Worm (Caenorhabditis elegans) whole organism, L4/young adult: ENCODE results near the gene F47G9.6.
"Not testable (repeated sequence)": the region's sequence is repeated elsewhere in the genome, so short reads cannot be mapped to it uniquely, and the experiment has no call there.

Source experiments
- W03F9.2 ChIP-seq: fragments of 150-350 bp; optimal IDR thresholded peaks from 2 replicates; lab custom pipeline; 2014; ENCODE audit warnings: missing biosample characterization, missing genetic modification characterization
- dao-5 ChIP-seq: sonication (generic microtip); optimal IDR thresholded peaks from 2 replicates; lab custom pipeline; 2016; ENCODE audit warnings: missing genotype, missing genetic modification characterization, moderate library complexity, missing compliant biosample characterization
- him-1 ChIP-seq: sonication (generic microtip); optimal IDR thresholded peaks from 2 replicates; lab custom pipeline; 2016; ENCODE audit warnings: missing genotype, missing genetic modification reagents, missing genetic modification characterization, missing compliant biosample characterization

The F47G9.6 gene

DNA sequence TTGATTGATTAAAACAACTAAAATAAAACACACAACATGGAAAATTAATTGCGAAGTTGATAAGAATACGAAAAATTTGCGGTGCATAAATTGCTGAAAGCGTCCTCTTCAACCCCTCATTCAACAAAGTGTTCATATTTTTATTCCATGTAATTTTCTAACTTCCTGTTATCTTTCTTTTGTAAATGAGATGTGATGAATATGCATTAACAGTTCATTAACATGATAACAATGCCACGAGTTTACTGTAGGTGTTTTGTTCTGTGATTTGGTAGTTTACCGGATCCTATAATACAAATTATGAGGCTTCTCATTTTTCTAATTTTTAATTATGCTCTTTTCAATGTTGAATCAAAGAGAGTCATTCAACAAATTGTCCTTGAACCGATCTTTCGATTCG lies at the start of gene F47G9.6:
F47G9.6 (plus strand) TSS at position 301 of the 400 bp plus-strand sequence.
- TF ChIP-seq dao-5 (no peak), W03F9.2 (tag; lab: Kevin White, UChicago) (no peak), him-1 (no peak)

ce11 chrV:11279564-11279963 lies 49.6 kb upstream of the F47G9.6 start:
- TF ChIP-seq dao-5 = no peak
- no peak for TF ChIP-seq him-1
- no peak for TF ChIP-seq W03F9.2 (tag; lab: Kevin White, UChicago)

- TF ChIP-seq dao-5 (no peak), W03F9.2 (tag; lab: Kevin White, UChicago) (no peak), him-1 (no peak)
These were observed 47.6 kb upstream of the F47G9.6 start for ce11 chrV:11281414-11282209.

- TF ChIP-seq W03F9.2 (tag; lab: Kevin White, UChicago) (no peak), dao-5 (no peak), him-1 (no peak)
These were observed 46.9 kb upstream of the F47G9.6 start, which contains the start of gene gly-20 for ce11 chrV:11282272-11282671. TSS of gene gly-20 (plus strand) at chrV:11282572.

ce11 chrV:11286114-11286513 lies 43.1 kb upstream of the F47G9.6 start, which contains the start of gene C03E10.3:
TSS of gene C03E10.3 (plus strand) at chrV:11286414.
- TF ChIP-seq dao-5; him-1; W03F9.2 (tag; lab: Kevin White, UChicago): not testable (repeated sequence)

ce11 chrV:11290888-11291287 lies 38.3 kb upstream of the F47G9.6 start, which contains the start of gene C03E10.1:
TSS of gene C03E10.1 (plus strand) at chrV:11291188.
- no peak for TF ChIP-seq him-1
- no peak for TF ChIP-seq dao-5
- TF ChIP-seq W03F9.2 (tag; lab: Kevin White, UChicago) = no peak

DNA sequence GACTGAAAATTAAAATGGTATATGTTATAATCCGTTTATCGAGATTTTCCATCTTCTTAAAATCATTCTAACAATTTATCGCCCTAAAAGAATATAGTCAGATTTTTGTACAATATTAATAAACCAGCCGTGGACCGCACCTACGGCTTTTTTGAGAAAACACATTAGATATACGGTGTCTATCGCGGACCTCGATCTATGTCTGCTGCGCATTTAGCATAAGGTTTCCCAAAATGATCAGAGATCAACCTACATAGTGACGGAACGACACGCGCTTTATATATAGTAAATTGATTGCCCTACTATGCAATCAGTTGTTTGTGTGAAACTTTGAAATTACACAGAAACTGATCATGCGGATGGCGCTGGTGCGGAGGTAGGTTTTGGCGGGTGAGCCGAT lies 36.5 kb upstream of the F47G9.6 start:
- TF ChIP-seq dao-5 (no peak), W03F9.2 (tag; lab: Kevin White, UChicago) (no peak), him-1 (no peak)

- TF ChIP-seq him-1 (no peak), W03F9.2 (tag; lab: Kevin White, UChicago) (no peak), dao-5 (no peak)
These were observed 34.8 kb upstream of the F47G9.6 start, which contains the start of gene T03F7.6 for ce11 chrV:11294393-11294792. TSS of gene T03F7.6 (plus strand) at chrV:11294693.

ce11 chrV:11298632-11299031 lies 30.6 kb upstream of the F47G9.6 start, which contains the start of gene T03F7.5:
TSS of gene T03F7.5 (minus strand) at chrV:11298732.
- TF ChIP-seq W03F9.2 (tag; lab: Kevin White, UChicago) (no peak), dao-5 (no peak), him-1 (no peak)

ce11 chrV:11299406-11299805 lies 29.8 kb upstream of the F47G9.6 start:
- TF ChIP-seq W03F9.2 (tag; lab: Kevin White, UChicago) (no peak), him-1 (no peak), dao-5 (no peak)

ce11 chrV:11300539-11300938 lies 28.7 kb upstream of the F47G9.6 start, which contains the start of gene srh-47:
TSS of gene srh-47 (minus strand) at chrV:11300639.
- TF ChIP-seq dao-5 = no peak

- TF ChIP-seq W03F9.2 (tag; lab: Kevin White, UChicago) (no peak), dao-5 (no peak), him-1 (no peak)
These were observed 26.5 kb upstream of the F47G9.6 start, which contains the start of gene srh-46 for ce11 chrV:11302698-11303097. TSS of gene srh-46 (minus strand) at chrV:11302886.

DNA sequence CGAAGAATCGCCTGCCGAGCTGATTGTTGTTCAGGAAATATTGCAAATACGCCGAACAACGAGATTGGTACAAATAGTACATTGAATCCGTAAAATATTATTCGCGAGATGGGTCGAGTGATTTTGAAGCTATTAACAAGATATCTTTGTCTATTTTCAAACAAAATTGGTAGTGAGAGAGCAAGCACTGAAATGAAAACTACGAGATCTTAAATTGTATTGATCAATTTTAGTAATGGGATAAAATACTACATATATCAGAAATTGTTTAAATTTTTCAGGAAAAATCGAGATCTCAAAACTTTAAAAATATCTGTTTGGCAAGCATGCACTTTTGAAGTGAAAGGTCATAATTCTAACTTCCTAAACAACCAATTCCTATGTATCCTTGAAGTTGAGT lies 25.0 kb upstream of the F47G9.6 start:
- TF ChIP-seq dao-5 (no peak), W03F9.2 (tag; lab: Kevin White, UChicago) (no peak), him-1 (no peak)

DNA sequence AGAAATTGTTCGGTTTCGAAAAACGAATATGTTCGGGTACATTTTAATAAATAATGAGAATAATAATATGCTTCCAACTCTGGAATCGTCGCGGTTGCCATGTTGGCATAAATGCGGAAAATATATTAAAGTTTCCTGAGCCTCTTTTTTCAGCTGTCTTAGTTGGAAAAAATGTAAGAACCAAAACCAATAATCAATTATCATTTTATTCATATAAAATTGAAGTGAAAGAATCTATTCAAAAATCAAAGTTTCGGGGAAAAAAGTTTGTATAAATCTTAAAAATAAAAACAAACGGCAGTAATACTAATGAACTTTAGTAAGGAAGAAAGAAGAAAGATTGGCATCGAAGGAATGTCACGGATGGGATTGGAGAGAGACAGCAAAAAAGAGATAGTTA lies 24.3 kb upstream of the F47G9.6 start, which contains the start of gene srh-45:
srh-45 (minus strand) TSS at position 101 of the 400 bp plus-strand sequence.
- TF ChIP-seq him-1 = no peak
- TF ChIP-seq dao-5 = no peak
- TF ChIP-seq W03F9.2 (tag; lab: Kevin White, UChicago) = no peak

- TF ChIP-seq him-1 = no peak
- TF ChIP-seq dao-5 = no peak
- no peak for TF ChIP-seq W03F9.2 (tag; lab: Kevin White, UChicago)
These were observed 21.4 kb upstream of the F47G9.6 start for ce11 chrV:11307781-11308180.
